Fruit fly (Drosophila melanogaster): Measurements from ENCODE around the gene sl.

DNA sequence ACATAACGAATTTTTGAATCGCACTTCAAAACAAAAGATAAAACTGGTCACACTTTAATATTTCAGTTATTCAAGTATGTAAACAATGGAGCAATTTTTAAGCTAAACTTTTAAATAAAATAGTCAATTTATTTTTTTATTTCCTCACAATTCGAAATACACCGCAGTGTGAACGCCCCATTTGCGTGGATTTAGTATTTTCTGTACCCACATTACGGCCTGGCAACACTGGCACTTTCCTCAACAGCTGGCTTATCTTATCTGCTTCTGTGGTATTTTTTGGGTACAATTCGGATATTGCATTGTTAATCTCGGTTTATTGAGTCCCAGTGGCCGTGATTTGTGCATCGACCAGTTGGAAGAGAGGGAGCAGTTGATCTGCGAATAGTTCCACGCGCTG lies at the start of gene sl:
- TF ChIP-seq CG8290 (GFP tag; optimal IDR thresholded peaks at IDR 0.05) (peak; percentile 4), CG8290 (tag; optimal IDR thresholded peaks at IDR 0.05) (no peak), Blimp-1 (GFP tag; optimal IDR thresholded peaks at IDR 0.05) (no peak), Kr (GFP tag; optimal IDR thresholded peaks at IDR 0.05) (no peak), CG12104 (GFP tag; optimal IDR thresholded peaks at IDR 0.05) (no peak), insv (GFP tag; optimal IDR thresholded peaks at IDR 0.05) (no peak), Hand (GFP tag; optimal IDR thresholded peaks at IDR 0.05) (no peak), CG14965 (GFP tag; optimal IDR thresholded peaks at IDR 0.05; ENCODE audit: borderline replicate concordance) (no peak), CG16815 (GFP tag; optimal IDR thresholded peaks at IDR 0.05) (no peak), CG2116 (GFP tag; optimal IDR thresholded peaks at IDR 0.05) (no peak), CG6791 (GFP tag; IDR thresholded peaks at IDR 0.05; ENCODE audit: partially characterized antibody) (0 out of 3 replicates have a peak, but pooled peaks have one; percentile 11), HmgZ (tag; optimal IDR thresholded peaks at IDR 0.05) (peak; percentile 36), CG9727 (GFP tag; optimal IDR thresholded peaks at IDR 0.05) (no peak), CG6765 (GFP tag; optimal IDR thresholded peaks at IDR 0.05) (no peak), CG7745 (tag; optimal IDR thresholded peaks at IDR 0.05) (no peak)

All from whole organism, embryonic.